Worm (Caenorhabditis elegans) whole organism, L4 larva: ENCODE measurements around the gene gpd-2.

Experiments used
- D1046.2 ChIP-seq: fragments of 200-800 bp; sonication (Bioruptor generic); IDR thresholded peaks from 2 replicates; pipeline ENCODE4 v1.3.6; 2022; ENCODE audit warnings: missing genetic modification characterization, missing compliant biosample characterization
- F26F4.8 ChIP-seq: fragments of 200-800 bp; sonication (Bioruptor generic); conservative IDR thresholded peaks from 2 replicates; pipeline ENCODE4 v1.3.6; 2022; ENCODE audit warnings: missing genetic modification characterization, missing compliant biosample characterization
- F37D6.2 ChIP-seq: sonication (generic microtip); optimal IDR thresholded peaks from 2 replicates; lab custom pipeline; 2016; ENCODE audit warnings: mild to moderate bottlenecking, missing genetic modification characterization, missing compliant biosample characterization
- F44E2.7 ChIP-seq: fragments of 200-800 bp; sonication (Bioruptor generic); IDR thresholded peaks from 2 replicates; pipeline ENCODE4 v2.1.2; 2022; ENCODE audit warnings: missing genetic modification characterization, missing compliant biosample characterization
- T26A8.4 ChIP-seq: fragments of 200-800 bp; sonication (Bioruptor generic); IDR thresholded peaks from 2 replicates; pipeline ENCODE4 v1.3.6; 2022; ENCODE audit warnings: missing genetic modification characterization, missing compliant biosample characterization
- Y105C5A.15 ChIP-seq: fragments of 200-800 bp; sonication (Bioruptor generic); IDR thresholded peaks from 2 replicates; pipeline ENCODE4 v1.3.6; 2022; ENCODE audit warnings: missing genetic modification characterization, missing compliant biosample characterization
- ama-1 ChIP-seq: fragments of 150-350 bp; optimal IDR thresholded peaks from 2 replicates; lab custom pipeline; 2014; ENCODE audit warnings: inconsistent platforms, mixed read lengths
- ceh-20 ChIP-seq: fragments of 200-800 bp; sonication (Bioruptor generic); IDR thresholded peaks from 2 replicates; pipeline ENCODE4 v1.3.6; 2022; ENCODE audit warnings: missing genetic modification reagents, missing genetic modification characterization, missing compliant biosample characterization
- ceh-32 ChIP-seq: sonication (generic microtip); optimal IDR thresholded peaks from 2 replicates; lab custom pipeline; 2016; ENCODE audit warnings: mild to moderate bottlenecking, missing genetic modification characterization, missing compliant biosample characterization; ENCODE audit not compliant: poor library complexity
- ceh-44 ChIP-seq: fragments of 200-800 bp; sonication (Bioruptor generic); IDR thresholded peaks from 2 replicates; pipeline ENCODE4 v1.3.6; 2022; ENCODE audit warnings: missing genetic modification reagents, missing genetic modification characterization, missing compliant biosample characterization
- ceh-82 ChIP-seq: sonication (generic microtip); optimal IDR thresholded peaks from 2 replicates; lab custom pipeline; 2017; ENCODE audit warnings: missing biosample characterization, missing genetic modification characterization
- dmd-6 ChIP-seq: fragments of 200-800 bp; sonication (Bioruptor generic); IDR thresholded peaks from 2 replicates; pipeline ENCODE4 v1.3.6; 2022; ENCODE audit warnings: missing genetic modification reagents, missing genetic modification characterization, missing compliant biosample characterization
- dve-1 ChIP-seq: sonication (generic microtip); optimal IDR thresholded peaks from 2 replicates; lab custom pipeline; 2017; ENCODE audit warnings: antibody characterized with exemption, mild to moderate bottlenecking, missing genetic modification characterization, missing compliant biosample characterization; ENCODE audit not compliant: insufficient read depth
- egl-27 ChIP-seq: sonication (generic microtip); optimal IDR thresholded peaks from 3 replicates; lab custom pipeline; 2017; ENCODE audit warnings: missing biosample characterization, missing genetic modification reagents, missing genetic modification characterization
- fkh-10 ChIP-seq: fragments of 150-350 bp; optimal IDR thresholded peaks from 2 replicates; lab custom pipeline; 2014; ENCODE audit warnings: missing biosample characterization, missing genetic modification reagents, missing genetic modification characterization
- fos-1 ChIP-seq: fragments of 150-350 bp; optimal IDR thresholded peaks from 2 replicates; lab custom pipeline; 2014; ENCODE audit warnings: missing biosample characterization, missing genetic modification characterization
- hif-1 ChIP-seq, 2 experiments: sonication (generic microtip); optimal IDR thresholded peaks; 2 replicates each; lab custom pipeline; 2016 to 2017; ENCODE audit warnings: missing compliant biosample characterization in 2 of 2, missing genetic modification characterization in 2 of 2, missing genetic modification reagents in 2 of 2, missing genotype in 2 of 2, mild to moderate bottlenecking in 1 of 2
- hlh-11 ChIP-seq: fragments of 200-800 bp; sonication (Bioruptor generic); optimal IDR thresholded peaks from 2 replicates; lab custom pipeline; 2018; ENCODE audit warnings: mild to moderate bottlenecking, missing genetic modification characterization, missing compliant biosample characterization
- hlh-30 ChIP-seq: sonication (generic microtip); optimal IDR thresholded peaks from 2 replicates; lab custom pipeline; 2017; ENCODE audit warnings: antibody characterized with exemption, mild to moderate bottlenecking, missing genetic modification characterization, missing compliant biosample characterization; ENCODE audit not compliant: insufficient read depth
- hmg-1.1 ChIP-seq: fragments of 200-800 bp; sonication (Bioruptor generic); IDR thresholded peaks from 2 replicates; pipeline ENCODE4 v1.3.6; 2022; ENCODE audit warnings: missing genetic modification reagents, missing genetic modification characterization, missing compliant biosample characterization
- jun-1 ChIP-seq: fragments of 150-350 bp; optimal IDR thresholded peaks from 2 replicates; lab custom pipeline; 2014; ENCODE audit warnings: missing biosample characterization, missing genetic modification reagents, missing genetic modification characterization
- lin-1 ChIP-seq: fragments of 200-800 bp; sonication (Bioruptor generic); IDR thresholded peaks from 2 replicates; pipeline ENCODE4 v1.3.6; 2022; ENCODE audit warnings: missing genetic modification reagents, missing genetic modification characterization, missing compliant biosample characterization
- lin-29 ChIP-seq: fragments of 200-800 bp; sonication (Bioruptor generic); IDR thresholded peaks from 2 replicates; pipeline ENCODE4 v1.3.6; 2022; ENCODE audit warnings: missing genetic modification reagents, missing genetic modification characterization, missing compliant biosample characterization
- lin-38 ChIP-seq: fragments of 200-800 bp; sonication (Bioruptor generic); IDR thresholded peaks from 2 replicates; pipeline ENCODE4 v1.3.6; 2022; ENCODE audit warnings: missing genetic modification reagents, missing genetic modification characterization, missing compliant biosample characterization
- lsy-2 ChIP-seq, 2 experiments: fragments of 150-350 bp in 1 of 2; sonication (generic microtip) in 1 of 2; optimal IDR thresholded peaks; 2 replicates each; lab custom pipeline; 2014 to 2017; ENCODE audit warnings: missing biosample characterization in 2 of 2, missing genetic modification characterization in 2 of 2
- mep-1 ChIP-seq: fragments of 150-350 bp; sonication (generic microtip); optimal IDR thresholded peaks from 3 replicates; lab custom pipeline; 2014; ENCODE audit warnings: missing biosample characterization, missing genetic modification characterization
- mes-2 ChIP-seq: sonication (generic microtip); optimal IDR thresholded peaks from 2 replicates; lab custom pipeline; 2016; ENCODE audit warnings: missing genotype, mild to moderate bottlenecking, missing genetic modification characterization, missing compliant biosample characterization; ENCODE audit not compliant: poor library complexity, severe bottlenecking
- mxl-3 ChIP-seq: fragments of 200-800 bp; sonication (Bioruptor generic); optimal IDR thresholded peaks from 2 replicates; lab custom pipeline; 2018; ENCODE audit warnings: mild to moderate bottlenecking, missing genetic modification characterization, missing compliant biosample characterization
- nhr-11 ChIP-seq: fragments of 150-350 bp; optimal IDR thresholded peaks from 2 replicates; lab custom pipeline; 2014; ENCODE audit warnings: missing biosample characterization, missing genetic modification characterization
- nhr-111 ChIP-seq: fragments of 200-800 bp; sonication (Bioruptor generic); optimal IDR thresholded peaks from 2 replicates; lab custom pipeline; 2018; ENCODE audit warnings: mild to moderate bottlenecking, missing genetic modification characterization, missing compliant biosample characterization
- nhr-28 ChIP-seq: fragments of 150-350 bp; optimal IDR thresholded peaks from 2 replicates; lab custom pipeline; 2014; ENCODE audit warnings: missing biosample characterization, missing genetic modification characterization
- nhr-41 ChIP-seq: fragments of 200-800 bp; sonication (Bioruptor generic); IDR thresholded peaks from 2 replicates; pipeline ENCODE4 v1.3.6; 2022; ENCODE audit warnings: missing genetic modification reagents, missing genetic modification characterization, missing compliant biosample characterization
- nhr-42 ChIP-seq: fragments of 200-800 bp; sonication (Bioruptor generic); IDR thresholded peaks from 2 replicates; pipeline ENCODE4 v1.3.6; 2022; ENCODE audit warnings: missing genetic modification characterization, missing compliant biosample characterization
- nhr-48 ChIP-seq: sonication (generic microtip); optimal IDR thresholded peaks from 2 replicates; lab custom pipeline; 2016; ENCODE audit warnings: mild to moderate bottlenecking, missing genetic modification characterization, missing compliant biosample characterization
- nhr-6 ChIP-seq: fragments of 150-350 bp; optimal IDR thresholded peaks from 2 replicates; lab custom pipeline; 2014; ENCODE audit warnings: missing biosample characterization, missing genetic modification characterization
- nhr-77 ChIP-seq: fragments of 150-350 bp; optimal IDR thresholded peaks from 2 replicates; lab custom pipeline; 2014; ENCODE audit warnings: missing biosample characterization, missing genetic modification characterization
- pha-4 ChIP-seq, 2 experiments: fragments of 150-350 bp in 1 of 2; fragments of 200-800 bp in 1 of 2; sonication (Bioruptor generic) in 1 of 2; IDR thresholded peaks in 1 of 2; optimal IDR thresholded peaks in 1 of 2; 2 replicates each; pipeline versions ENCODE4 v1.3.6 to Lab custom; 2014 to 2022; ENCODE audit warnings: missing genetic modification characterization in 2 of 2, missing genetic modification reagents in 2 of 2, missing biosample characterization in 1 of 2, missing compliant biosample characterization in 1 of 2
- php-3 ChIP-seq: fragments of 200-800 bp; sonication (Bioruptor generic); IDR thresholded peaks from 2 replicates; pipeline ENCODE4 v1.3.6; 2022; ENCODE audit warnings: missing genetic modification reagents, missing genetic modification characterization, missing compliant biosample characterization
- pqm-1 ChIP-seq: sonication (generic microtip); optimal IDR thresholded peaks from 2 replicates; lab custom pipeline; 2017; ENCODE audit warnings: missing biosample characterization, missing genetic modification characterization
- saeg-2 ChIP-seq: fragments of 200-800 bp; sonication (Bioruptor generic); IDR thresholded peaks from 2 replicates; pipeline ENCODE4 v1.3.6; 2022; ENCODE audit warnings: missing genetic modification reagents, missing genetic modification characterization, missing compliant biosample characterization
- sdz-12 ChIP-seq: fragments of 200-800 bp; sonication (Bioruptor generic); optimal IDR thresholded peaks from 2 replicates; lab custom pipeline; 2018; ENCODE audit warnings: mild to moderate bottlenecking, missing genetic modification characterization, missing compliant biosample characterization
- set-16 ChIP-seq: fragments of 200-800 bp; sonication (Bioruptor generic); IDR thresholded peaks from 2 replicates; pipeline ENCODE4 v1.3.6; 2022; ENCODE audit warnings: missing genetic modification reagents, missing genetic modification characterization, missing compliant biosample characterization
- skn-1 ChIP-seq: fragments of 150-350 bp; optimal IDR thresholded peaks from 2 replicates; lab custom pipeline; 2014; ENCODE audit warnings: missing biosample characterization, missing genetic modification characterization
- tag-97 ChIP-seq: fragments of 200-800 bp; sonication (Bioruptor generic); IDR thresholded peaks from 2 replicates; pipeline ENCODE4 v1.3.6; 2022; ENCODE audit warnings: missing genetic modification characterization, missing compliant biosample characterization
- tra-1 ChIP-seq: fragments of 200-800 bp; sonication (Bioruptor generic); IDR thresholded peaks from 2 replicates; pipeline ENCODE4 v1.3.6; 2022; ENCODE audit warnings: missing genetic modification reagents, missing genetic modification characterization, missing compliant biosample characterization
- unc-130 ChIP-seq: sonication (generic microtip); optimal IDR thresholded peaks from 2 replicates; lab custom pipeline; 2016; ENCODE audit warnings: missing genetic modification reagents, missing genetic modification characterization, missing compliant biosample characterization
- zfp-2 ChIP-seq: sonication (generic microtip); optimal IDR thresholded peaks from 2 replicates; lab custom pipeline; 2016; ENCODE audit warnings: mild to moderate bottlenecking, missing genetic modification characterization, missing compliant biosample characterization
- zfp-3 ChIP-seq: fragments of 200-800 bp; sonication (Bioruptor generic); conservative IDR thresholded peaks from 2 replicates; pipeline ENCODE4 v1.3.6; 2022; ENCODE audit warnings: missing genetic modification reagents, missing genetic modification characterization, missing compliant biosample characterization
- zip-11 ChIP-seq: fragments of 200-800 bp; sonication (Bioruptor generic); IDR thresholded peaks from 2 replicates; pipeline ENCODE4 v1.3.6; 2022; ENCODE audit warnings: missing genetic modification characterization, missing compliant biosample characterization
- zip-2 ChIP-seq: fragments of 150-350 bp; optimal IDR thresholded peaks from 2 replicates; lab custom pipeline; 2014; ENCODE audit warnings: missing biosample characterization, missing genetic modification characterization
- ztf-7 ChIP-seq: fragments of 150-350 bp; optimal IDR thresholded peaks from 2 replicates; lab custom pipeline; 2014; ENCODE audit warnings: missing biosample characterization, missing genetic modification characterization

The gpd-2 gene

ce11 chrX:3099832-3100231 lies 14.7 kb downstream of the gpd-2 start, which contains the start of gene sec-3 (continued):
- TF ChIP-seq hlh-30 (tag; lab: Kevin White, UChicago), result peak; percentile 88
- TF ChIP-seq zip-2 (tag; lab: Kevin White, UChicago), result no peak
- TF ChIP-seq zip-11 (GFP tag; lab: Robert Waterston, UW), result no peak
- peak; percentile 75 for TF ChIP-seq ztf-7
- TF ChIP-seq tag-97 (GFP tag; lab: Robert Waterston, UW), result no peak
- TF ChIP-seq ceh-82 (tag; lab: Kevin White, UChicago), result no peak
- TF ChIP-seq lin-29, result peak; percentile 53; the same call in 1 of the 2 replicates
- peak; percentile 53; the same call in 1 of the 2 replicates for TF ChIP-seq php-3 (GFP tag; lab: Robert Waterston, UW)
- TF ChIP-seq dmd-6, result peak; percentile 80
- TF ChIP-seq ama-1, result peak; percentile 15
- peak; percentile 68 for TF ChIP-seq zfp-3
- no peak for TF ChIP-seq ceh-32 (tag; lab: Kevin White, UChicago)
- peak; percentile 93 for TF ChIP-seq mes-2
- TF ChIP-seq pqm-1 (tag; lab: Kevin White, UChicago), result peak; percentile 49
- no peak for TF ChIP-seq ceh-44 (GFP tag; lab: Robert Waterston, UW)
- no peak for TF ChIP-seq fos-1 (tag; lab: Kevin White, UChicago)
- TF ChIP-seq sdz-12, result no peak
- peak; percentile 70 for TF ChIP-seq jun-1 (tag; lab: Kevin White, UChicago)
- no peak for TF ChIP-seq nhr-41 (GFP tag; lab: Robert Waterston, UW)
- no peak for TF ChIP-seq Y105C5A.15 (GFP tag; lab: Robert Waterston, UW)
- peak; percentile 85 for TF ChIP-seq T26A8.4 (GFP tag; lab: Robert Waterston, UW)
- TF ChIP-seq D1046.2 (GFP tag; lab: Robert Waterston, UW), result no peak
- peak; percentile 94 for TF ChIP-seq mep-1 (tag; lab: Kevin White, UChicago)
- peak; percentile 35; the same call in 1 of the 2 replicates for TF ChIP-seq lin-1 (GFP tag; lab: Robert Waterston, UW)
- TF ChIP-seq F37D6.2 (tag; lab: Kevin White, UChicago), result peak; percentile 68
- peak; percentile 87 for TF ChIP-seq hmg-1.1 (GFP tag; lab: Robert Waterston, UW)
- peak; percentile 63; the same call in 1 of the 2 replicates for TF ChIP-seq nhr-42 (GFP tag; lab: Robert Waterston, UW)
- peak; percentile 75 for TF ChIP-seq nhr-28 (tag; lab: Kevin White, UChicago)
- TF ChIP-seq nhr-48 (tag; lab: Kevin White, UChicago), result peak; percentile 79
- peak; percentile 62 for TF ChIP-seq mxl-3 (GFP tag; lab: Kevin White, UChicago)
- TF ChIP-seq hif-1 (tag; optimal IDR thresholded peaks at IDR 0.05; lab: Kevin White, UChicago), result peak in 1 of 2 experiments; percentile 84
- peak; percentile 86 for TF ChIP-seq lin-38 (GFP tag; lab: Robert Waterston, UW)
- TF ChIP-seq nhr-6, result peak; percentile 73
- TF ChIP-seq dve-1 (tag; lab: Kevin White, UChicago), result peak; percentile 96
- peak; percentile 49 for TF ChIP-seq nhr-11 (tag; lab: Kevin White, UChicago)
- TF ChIP-seq hlh-11 (tag; lab: Kevin White, UChicago), result peak; percentile 93
- no peak for TF ChIP-seq F44E2.7 (GFP tag; lab: Robert Waterston, UW)
- TF ChIP-seq F26F4.8 (GFP tag; lab: Robert Waterston, UW), result no peak
- no peak for TF ChIP-seq skn-1 (tag; lab: Kevin White, UChicago)
- no peak for TF ChIP-seq unc-130 (GFP tag; lab: Kevin White, UChicago)
- 0 out of 2 replicates have a peak, but pooled peaks have one; percentile 45 for TF ChIP-seq saeg-2 (GFP tag; lab: Robert Waterston, UW)
- TF ChIP-seq tra-1 (GFP tag; lab: Robert Waterston, UW), result peak; percentile 53; the same call in 1 of the 2 replicates
- peak in 1 of 2 experiments; percentile 92 for TF ChIP-seq lsy-2 (tag; optimal IDR thresholded peaks at IDR 0.05; lab: Kevin White, UChicago)
- TF ChIP-seq pha-4 (GFP tag; IDR thresholded peaks at IDR 0.05; lab: Robert Waterston, UW), result peak; percentile 55
- peak; percentile 88 for TF ChIP-seq pha-4 (tag; optimal IDR thresholded peaks at IDR 0.05; lab: Kevin White, UChicago)
- no peak for TF ChIP-seq set-16
- TF ChIP-seq egl-27, result no peak
- TF ChIP-seq fkh-10 (GFP tag; lab: Kevin White, UChicago), result peak; percentile 60
- 0 out of 2 replicates have a peak, but pooled peaks have one; percentile 54 for TF ChIP-seq ceh-20 (GFP tag; lab: Robert Waterston, UW)
- peak; percentile 83 for TF ChIP-seq nhr-77 (tag; lab: Kevin White, UChicago)
- no peak for TF ChIP-seq nhr-111 (GFP tag; lab: Kevin White, UChicago)
- TF ChIP-seq zfp-2 (tag; lab: Kevin White, UChicago), result no peak
